Fruit fly (Drosophila melanogaster) whole organism, adult: Measurements from ENCODE around the gene vri.

ENCODE experiments used
- CG11617 ChIP-seq: fragments of 200-800 bp; sonication (Bioruptor generic); optimal IDR thresholded peaks from 2 replicates; lab custom pipeline; 2017; ENCODE audit warnings: mild to moderate bottlenecking, missing biosample characterization, missing genetic modification reagents, missing genetic modification characterization
- CG12768 ChIP-seq: fragments of 200-800 bp; sonication (Bioruptor generic); optimal IDR thresholded peaks from 2 replicates; lab custom pipeline; 2017; ENCODE audit warnings: missing biosample characterization, missing genetic modification characterization, mild to moderate bottlenecking, moderate library complexity, missing genetic modification reagents
- CG14711 ChIP-seq: fragments of 200-800 bp; sonication (Bioruptor generic); optimal IDR thresholded peaks from 2 replicates; lab custom pipeline; 2018; ENCODE audit warnings: missing biosample characterization, mild to moderate bottlenecking, missing genetic modification characterization, moderate library complexity
- CG1620 ChIP-seq: fragments of 200-800 bp; sonication (Bioruptor generic); optimal IDR thresholded peaks from 2 replicates; lab custom pipeline; 2016; ENCODE audit warnings: missing biosample characterization, missing genetic modification characterization
- CG33017 ChIP-seq: fragments of 200-800 bp; sonication (Bioruptor generic); optimal IDR thresholded peaks from 2 replicates; lab custom pipeline; 2018; ENCODE audit warnings: missing biosample characterization, mild to moderate bottlenecking, missing genetic modification characterization, moderate library complexity
- CG5204 ChIP-seq: fragments of 200-800 bp; sonication (Bioruptor generic); optimal IDR thresholded peaks from 2 replicates; lab custom pipeline; 2016; ENCODE audit warnings: missing biosample characterization, missing genetic modification characterization
- CG7045 ChIP-seq: fragments of 200-800 bp; sonication (Bioruptor generic); optimal IDR thresholded peaks from 2 replicates; lab custom pipeline; 2017; ENCODE audit warnings: missing biosample characterization, mild to moderate bottlenecking, missing genetic modification characterization
- CG7101 ChIP-seq: fragments of 200-800 bp; sonication (Bioruptor generic); optimal IDR thresholded peaks from 2 replicates; lab custom pipeline; 2018; ENCODE audit warnings: missing biosample characterization, mild to moderate bottlenecking, missing genetic modification characterization, moderate library complexity
- Clk ChIP-seq: fragments of 200-800 bp; sonication (Bioruptor generic); optimal IDR thresholded peaks from 2 replicates; lab custom pipeline; 2017; ENCODE audit warnings: missing biosample characterization, missing genetic modification characterization
- Crg-1 ChIP-seq: fragments of 200-800 bp; sonication (Bioruptor generic); optimal IDR thresholded peaks from 2 replicates; lab custom pipeline; 2016; ENCODE audit warnings: missing biosample characterization, missing genetic modification characterization
- Hr96 ChIP-seq: fragments of 200-800 bp; sonication (Bioruptor generic); optimal IDR thresholded peaks from 2 replicates; lab custom pipeline; 2016; ENCODE audit warnings: missing biosample characterization, missing genetic modification characterization
- Mnt ChIP-seq: fragments of 200-800 bp; sonication (Bioruptor generic); optimal IDR thresholded peaks from 2 replicates; lab custom pipeline; 2016; ENCODE audit warnings: missing biosample characterization, mild to moderate bottlenecking, missing genetic modification characterization
- bab1 ChIP-seq: fragments of 200-800 bp; sonication (Bioruptor generic); optimal IDR thresholded peaks from 3 replicates; lab custom pipeline; 2019; ENCODE audit warnings: missing biosample characterization, mild to moderate bottlenecking, missing genetic modification characterization, moderate library complexity
- cic ChIP-seq: fragments of 200-800 bp; sonication (Bioruptor generic); optimal IDR thresholded peaks from 2 replicates; lab custom pipeline; 2017; ENCODE audit warnings: missing biosample characterization, mild to moderate bottlenecking, missing genetic modification characterization, moderate library complexity
- cnc ChIP-seq, 2 experiments: fragments of >200 bp; optimal IDR thresholded peaks; 2 replicates each; lab custom pipeline; 2017
- kay ChIP-seq: fragments of 200-800 bp; sonication (Bioruptor generic); peaks from one replicate; lab custom pipeline; 2016; ENCODE audit warnings: missing biosample characterization, missing genetic modification characterization, borderline replicate concordance
- ovo ChIP-seq: fragments of 200-800 bp; sonication (Bioruptor generic); optimal IDR thresholded peaks from 2 replicates; lab custom pipeline; 2016; ENCODE audit warnings: missing biosample characterization, missing genetic modification characterization
- pad ChIP-seq: fragments of 200-800 bp; sonication (Bioruptor generic); optimal IDR thresholded peaks from 3 replicates; lab custom pipeline; 2017; ENCODE audit warnings: missing biosample characterization, missing genetic modification characterization, mild to moderate bottlenecking, moderate library complexity, missing genetic modification reagents
- tj ChIP-seq: fragments of 200-800 bp; sonication (Bioruptor generic); optimal IDR thresholded peaks from 3 replicates; lab custom pipeline; 2017; ENCODE audit warnings: missing biosample characterization, mild to moderate bottlenecking, missing genetic modification characterization, moderate library complexity
- toe ChIP-seq: fragments of 200-800 bp; sonication (Bioruptor generic); optimal IDR thresholded peaks from 2 replicates; lab custom pipeline; 2016; ENCODE audit warnings: missing biosample characterization, missing genetic modification characterization

The vri gene

dm6 chr2L:5300237-5300668 is 11.5 kb downstream of the vri start:
- TF ChIP-seq Clk (no peak), pad (GFP tag; lab: Kevin White, UChicago) (no peak), CG12768 (GFP tag; lab: Kevin White, UChicago) (no peak), tj (GFP tag; lab: Kevin White, UChicago) (no peak), bab1 (no peak), CG7045 (GFP tag; lab: Kevin White, UChicago) (no peak), kay (GFP tag; lab: Kevin White, UChicago) (no peak), ovo (GFP tag; lab: Kevin White, UChicago) (no peak), toe (GFP tag; lab: Kevin White, UChicago) (no peak), CG33017 (tag; lab: Kevin White, UChicago) (no peak), Crg-1 (GFP tag; lab: Kevin White, UChicago) (no peak), CG5204 (GFP tag; lab: Kevin White, UChicago) (no peak), CG11617 (no peak), cnc (optimal IDR thresholded peaks at IDR 0.05; lab: Kevin White, UChicago) (no peak), cic (GFP tag; lab: Kevin White, UChicago) (no peak), CG7101 (tag; lab: Kevin White, UChicago) (no peak)

- TF ChIP-seq Clk (peak; percentile 99), CG7045 (GFP tag; lab: Kevin White, UChicago) (no peak), CG14711 (no peak), cnc (optimal IDR thresholded peaks at IDR 0.05; lab: Kevin White, UChicago) (no peak), CG1620 (GFP tag; lab: Kevin White, UChicago) (no peak), Crg-1 (GFP tag; lab: Kevin White, UChicago) (no peak), tj (GFP tag; lab: Kevin White, UChicago) (peak; percentile 33), CG7101 (tag; lab: Kevin White, UChicago) (no peak), kay (GFP tag; lab: Kevin White, UChicago) (peak; percentile 82), bab1 (no peak), CG33017 (tag; lab: Kevin White, UChicago) (peak; percentile 6), Mnt (GFP tag; lab: Kevin White, UChicago) (peak; percentile 63), Hr96 (GFP tag; lab: Kevin White, UChicago) (no peak), ovo (GFP tag; lab: Kevin White, UChicago) (peak; percentile 80), CG12768 (GFP tag; lab: Kevin White, UChicago) (peak; percentile 78), cic (GFP tag; lab: Kevin White, UChicago) (peak; percentile 80), CG5204 (GFP tag; lab: Kevin White, UChicago) (no peak), toe (GFP tag; lab: Kevin White, UChicago) (no peak), pad (GFP tag; lab: Kevin White, UChicago) (peak; percentile 39), CG11617 (no peak)
These were observed 12.3 kb downstream of the vri start for dm6 chr2L:5300785-5301616.

dm6 chr2L:5302284-5302683 is 13.5 kb downstream of the vri start:
- TF ChIP-seq ovo (GFP tag; lab: Kevin White, UChicago): peak; percentile 61
- peak; percentile 65 for TF ChIP-seq CG14711
- no peak for TF ChIP-seq kay (GFP tag; lab: Kevin White, UChicago)
- no peak for TF ChIP-seq Mnt (GFP tag; lab: Kevin White, UChicago)
- peak; percentile 71 for TF ChIP-seq CG7101 (tag; lab: Kevin White, UChicago)
- peak; percentile 66 for TF ChIP-seq CG7045 (GFP tag; lab: Kevin White, UChicago)
- TF ChIP-seq cnc (optimal IDR thresholded peaks at IDR 0.05; lab: Kevin White, UChicago): peak in 1 of 2 experiments; percentile 21
- no peak for TF ChIP-seq cic (GFP tag; lab: Kevin White, UChicago)
- peak; percentile 1 for TF ChIP-seq CG1620 (GFP tag; lab: Kevin White, UChicago)
- peak; percentile 77 for TF ChIP-seq CG5204 (GFP tag; lab: Kevin White, UChicago)
- peak; percentile 38 for TF ChIP-seq bab1
- peak; percentile 67 for TF ChIP-seq CG33017 (tag; lab: Kevin White, UChicago)
- peak; percentile 46 for TF ChIP-seq toe (GFP tag; lab: Kevin White, UChicago)
- TF ChIP-seq Crg-1 (GFP tag; lab: Kevin White, UChicago): peak; percentile 8
- peak; percentile 58 for TF ChIP-seq CG12768 (GFP tag; lab: Kevin White, UChicago)
- TF ChIP-seq tj (GFP tag; lab: Kevin White, UChicago): no peak
- no peak for TF ChIP-seq pad (GFP tag; lab: Kevin White, UChicago)
- peak; percentile 29 for TF ChIP-seq CG11617
- TF ChIP-seq Hr96 (GFP tag; lab: Kevin White, UChicago): peak; percentile 57
- no peak for TF ChIP-seq Clk

- TF ChIP-seq Clk (no peak), CG11617 (no peak), CG7101 (tag; lab: Kevin White, UChicago) (no peak), tj (GFP tag; lab: Kevin White, UChicago) (no peak), bab1 (no peak), Mnt (GFP tag; lab: Kevin White, UChicago) (peak; percentile 25), kay (GFP tag; lab: Kevin White, UChicago) (peak; percentile 98), ovo (GFP tag; lab: Kevin White, UChicago) (peak; percentile 3), CG14711 (no peak), Hr96 (GFP tag; lab: Kevin White, UChicago) (no peak), cnc (optimal IDR thresholded peaks at IDR 0.05; lab: Kevin White, UChicago) (no peak), CG5204 (GFP tag; lab: Kevin White, UChicago) (no peak), cic (GFP tag; lab: Kevin White, UChicago) (no peak), CG33017 (tag; lab: Kevin White, UChicago) (no peak), Crg-1 (GFP tag; lab: Kevin White, UChicago) (no peak), CG12768 (GFP tag; lab: Kevin White, UChicago) (no peak), CG1620 (GFP tag; lab: Kevin White, UChicago) (no peak), pad (GFP tag; lab: Kevin White, UChicago) (no peak), toe (GFP tag; lab: Kevin White, UChicago) (no peak), CG7045 (GFP tag; lab: Kevin White, UChicago) (no peak)
These were observed 13.9 kb downstream of the vri start for dm6 chr2L:5302692-5303043.
